Fruit fly (Drosophila melanogaster) whole organism, embryonic: ENCODE data around the gene CG11951.
A peak's percentile ranks its signal among the peaks of the same experiment; 100 is the strongest.

ENCODE experiments used
- Ada2b ChIP-seq: fragments of 200-800 bp; sonication (Bioruptor generic); IDR thresholded peaks from 2 replicates; pipeline ENCODE4 v1.3.6; 2022; ENCODE audit warnings: missing biosample characterization, missing genetic modification characterization
- CG10321 ChIP-seq: fragments of 200-800 bp; sonication (Bioruptor generic); IDR thresholded peaks from 2 replicates; pipeline ENCODE4 v1.3.6; 2022; ENCODE audit warnings: missing biosample characterization, missing genetic modification characterization
- CG11456 ChIP-seq: fragments of 200-800 bp; sonication (Bioruptor generic); IDR thresholded peaks from 3 replicates; pipeline ENCODE4 v1.3.6; 2022; ENCODE audit warnings: missing biosample characterization, missing genetic modification characterization
- CG13775 ChIP-seq: fragments of 200-800 bp; sonication (Bioruptor generic); optimal IDR thresholded peaks from 3 replicates; lab custom pipeline; 2017; ENCODE audit warnings: missing biosample characterization, mild to moderate bottlenecking, missing genetic modification characterization
- CG15269 ChIP-seq: fragments of 200-800 bp; sonication (Bioruptor generic); optimal IDR thresholded peaks from 2 replicates; lab custom pipeline; 2018; ENCODE audit warnings: missing biosample characterization, mild to moderate bottlenecking, missing genetic modification characterization, moderate library complexity
- CG15601 ChIP-seq: fragments of 200-800 bp; sonication (Bioruptor generic); optimal IDR thresholded peaks from 3 replicates; lab custom pipeline; 2019; ENCODE audit warnings: missing biosample characterization, mild to moderate bottlenecking, missing genetic modification characterization, moderate library complexity
- CG17385 ChIP-seq: fragments of 200-800 bp; sonication (Bioruptor generic); optimal IDR thresholded peaks from 3 replicates; lab custom pipeline; 2018; ENCODE audit warnings: missing biosample characterization, mild to moderate bottlenecking, missing genetic modification characterization
- CG31388 ChIP-seq: fragments of 200-800 bp; sonication (Bioruptor generic); optimal IDR thresholded peaks from 2 replicates; lab custom pipeline; 2016; ENCODE audit warnings: missing biosample characterization, missing genetic modification characterization
- CG3726 ChIP-seq: fragments of 200-800 bp; sonication (Bioruptor generic); IDR thresholded peaks from 3 replicates; pipeline ENCODE4, ENCODE4 v1.3.6; 2022; ENCODE audit warnings: missing biosample characterization, missing genetic modification characterization
- CG4282 ChIP-seq: fragments of 200-800 bp; sonication (Bioruptor generic); optimal IDR thresholded peaks from 2 replicates; lab custom pipeline; 2016; ENCODE audit warnings: missing biosample characterization, missing genetic modification characterization
- CG4820 ChIP-seq: fragments of 200-800 bp; sonication (Bioruptor generic); optimal IDR thresholded peaks from 3 replicates; lab custom pipeline; 2016; ENCODE audit warnings: missing biosample characterization, missing genetic modification characterization
- CG4854 ChIP-seq: fragments of 200-800 bp; sonication (Bioruptor generic); optimal IDR thresholded peaks from 2 replicates; lab custom pipeline; 2016; ENCODE audit warnings: missing biosample characterization, missing genetic modification characterization, inconsistent platforms
- CG7271 ChIP-seq: fragments of 200-800 bp; sonication (Bioruptor generic); optimal IDR thresholded peaks from 2 replicates; lab custom pipeline; 2018; ENCODE audit warnings: missing biosample characterization, mild to moderate bottlenecking, missing genetic modification characterization, moderate library complexity
- CG7963 ChIP-seq: fragments of 200-800 bp; sonication (Bioruptor generic); IDR thresholded peaks from 3 replicates; pipeline ENCODE4 v1.3.6; 2022; ENCODE audit warnings: missing biosample characterization, missing genetic modification characterization; ENCODE audit not compliant: partially characterized antibody
- CG8924 ChIP-seq: fragments of 200-800 bp; optimal IDR thresholded peaks from 3 replicates; lab custom pipeline; 2019; ENCODE audit warnings: missing biosample characterization, mild to moderate bottlenecking, missing genetic modification characterization, moderate library complexity
- CG9437 ChIP-seq: fragments of 200-800 bp; sonication (Bioruptor generic); optimal IDR thresholded peaks from 2 replicates; lab custom pipeline; 2018; ENCODE audit warnings: missing biosample characterization, mild to moderate bottlenecking, missing genetic modification characterization
- CG9727 ChIP-seq: fragments of 200-800 bp; sonication (Bioruptor generic); optimal IDR thresholded peaks from 3 replicates; lab custom pipeline; 2017; ENCODE audit warnings: missing biosample characterization, mild to moderate bottlenecking, missing genetic modification characterization
- Dek ChIP-seq: fragments of 200-800 bp; sonication (Bioruptor generic); optimal IDR thresholded peaks from 3 replicates; lab custom pipeline; 2019; ENCODE audit warnings: missing biosample characterization, mild to moderate bottlenecking, missing genetic modification characterization, moderate library complexity
- Dip3 ChIP-seq: fragments of 200-800 bp; sonication (Bioruptor generic); optimal IDR thresholded peaks from 3 replicates; lab custom pipeline; 2016; ENCODE audit warnings: missing biosample characterization, missing genetic modification characterization
- E2f2 ChIP-seq: fragments of 200-800 bp; sonication (Bioruptor generic); IDR thresholded peaks from 2 replicates; pipeline ENCODE4 v1.3.6; 2022; ENCODE audit warnings: missing biosample characterization, missing genetic modification characterization
- Gsc ChIP-seq: fragments of 200-800 bp; sonication (Bioruptor generic); IDR thresholded peaks from 2 replicates; pipeline ENCODE4 v1.3.6; 2022; ENCODE audit warnings: missing biosample characterization, missing genetic modification characterization
- HmgD ChIP-seq: fragments of 200-800 bp; sonication (Bioruptor generic); optimal IDR thresholded peaks from 3 replicates; lab custom pipeline; 2016; ENCODE audit warnings: missing biosample characterization, missing genetic modification characterization
- Hmr ChIP-seq: fragments of 200-800 bp; sonication (Bioruptor generic); optimal IDR thresholded peaks from 3 replicates; lab custom pipeline; 2017; ENCODE audit warnings: mild to moderate bottlenecking, missing biosample characterization, missing genetic modification reagents, missing genetic modification characterization
- Hr51 ChIP-seq, 2 experiments: fragments of 200-800 bp; sonication (Bioruptor generic); optimal IDR thresholded peaks; 2 replicates in 1 of 2; 3 replicates in 1 of 2; lab custom pipeline; 2016 to 2018; ENCODE audit warnings: missing biosample characterization in 2 of 2, missing genetic modification characterization in 2 of 2, mild to moderate bottlenecking in 1 of 2, moderate library complexity in 1 of 2
- MTF-1 ChIP-seq: fragments of 200-800 bp; sonication (Bioruptor generic); optimal IDR thresholded peaks from 2 replicates; lab custom pipeline; 2018; ENCODE audit warnings: missing biosample characterization, mild to moderate bottlenecking, missing genetic modification characterization, borderline replicate concordance
- Mrtf ChIP-seq: fragments of 200-800 bp; sonication (Bioruptor generic); IDR thresholded peaks from 3 replicates; pipeline ENCODE4 v1.3.6; 2022; ENCODE audit warnings: missing biosample characterization, missing genetic modification characterization
- NK7.1 ChIP-seq: fragments of 200-800 bp; sonication (Bioruptor generic); optimal IDR thresholded peaks from 3 replicates; lab custom pipeline; 2016; ENCODE audit warnings: missing biosample characterization, missing genetic modification characterization
- Poxn ChIP-seq: fragments of 200-800 bp; sonication (Bioruptor generic); IDR thresholded peaks from 2 replicates; pipeline ENCODE4 v1.3.6; 2022; ENCODE audit warnings: missing biosample characterization, missing genetic modification characterization
- Ravus ChIP-seq: fragments of 200-800 bp; sonication (Bioruptor generic); IDR thresholded peaks from 2 replicates; pipeline ENCODE4 v1.3.6; 2022; ENCODE audit warnings: missing biosample characterization, missing genetic modification characterization
- Six4 ChIP-seq: fragments of 200-800 bp; sonication (Bioruptor generic); optimal IDR thresholded peaks from 2 replicates; lab custom pipeline; 2016; ENCODE audit warnings: missing biosample characterization, missing genetic modification characterization
- corto ChIP-seq: fragments of 200-800 bp; sonication (Bioruptor generic); optimal IDR thresholded peaks from 2 replicates; lab custom pipeline; 2016; ENCODE audit warnings: missing biosample characterization, mild to moderate bottlenecking, missing genetic modification characterization, moderate library complexity
- crol ChIP-seq: fragments of 200-800 bp; sonication (Bioruptor generic); IDR thresholded peaks from 2 replicates; pipeline ENCODE4 v1.3.6; 2022; ENCODE audit warnings: missing biosample characterization, missing genetic modification characterization
- cwo ChIP-seq: fragments of 200-800 bp; sonication (Bioruptor generic); optimal IDR thresholded peaks from 3 replicates; lab custom pipeline; 2017; ENCODE audit warnings: missing biosample characterization, missing genetic modification characterization, mild to moderate bottlenecking, moderate library complexity, missing genetic modification reagents
- da ChIP-seq: fragments of 200-800 bp; sonication (Bioruptor generic); optimal IDR thresholded peaks from 2 replicates; lab custom pipeline; 2016; ENCODE audit warnings: missing biosample characterization, missing genetic modification characterization
- dysf ChIP-seq: fragments of 200-800 bp; sonication (Bioruptor generic); IDR thresholded peaks from 3 replicates; pipeline ENCODE4 v1.3.6; 2022; ENCODE audit warnings: missing biosample characterization, missing genetic modification characterization
- gcm2 ChIP-seq: fragments of 200-800 bp; sonication (Bioruptor generic); optimal IDR thresholded peaks from 2 replicates; lab custom pipeline; 2016; ENCODE audit warnings: missing biosample characterization, missing genetic modification characterization
- lmd ChIP-seq: fragments of 200-800 bp; sonication (Bioruptor generic); IDR thresholded peaks from 2 replicates; pipeline ENCODE4 v1.3.6; 2022; ENCODE audit warnings: missing biosample characterization, missing genetic modification characterization
- nerfin-1 ChIP-seq: fragments of 200-800 bp; sonication (Bioruptor generic); optimal IDR thresholded peaks from 3 replicates; lab custom pipeline; 2019; ENCODE audit warnings: missing biosample characterization, mild to moderate bottlenecking, missing genetic modification characterization, moderate library complexity
- nmo ChIP-seq: fragments of 200-800 bp; sonication (Bioruptor generic); optimal IDR thresholded peaks from 2 replicates; lab custom pipeline; 2018; ENCODE audit warnings: missing biosample characterization, mild to moderate bottlenecking, missing genetic modification characterization, moderate library complexity
- otp ChIP-seq: fragments of 200-800 bp; sonication (Bioruptor generic); IDR thresholded peaks from 3 replicates; pipeline ENCODE4, ENCODE4 v1.3.6; 2022; ENCODE audit warnings: missing biosample characterization, missing genetic modification characterization
- pan ChIP-seq, 4 experiments: fragments of >200 bp in 3 of 4; fragments of 200-800 bp in 1 of 4; sonication (Bioruptor generic) in 1 of 4; optimal IDR thresholded peaks in 3 of 4; IDR thresholded peaks in 1 of 4; 2 replicates each; pipeline versions ENCODE4 v1.3.6 to Lab custom; 2017 to 2022; ENCODE audit warnings: missing biosample characterization in 2 of 4, missing genetic modification characterization in 2 of 4, mixed read lengths in 1 of 4
- pfk ChIP-seq: fragments of 200-800 bp; sonication (Bioruptor generic); optimal IDR thresholded peaks from 2 replicates; lab custom pipeline; 2018; ENCODE audit warnings: missing biosample characterization, mild to moderate bottlenecking, missing genetic modification characterization, moderate library complexity
- pros ChIP-seq: fragments of 200-800 bp; sonication (Bioruptor generic); optimal IDR thresholded peaks from 3 replicates; lab custom pipeline; 2019; ENCODE audit warnings: missing biosample characterization, mild to moderate bottlenecking, missing genetic modification characterization, moderate library complexity
- rib ChIP-seq: fragments of 200-800 bp; sonication (Bioruptor generic); IDR thresholded peaks from 2 replicates; pipeline ENCODE4 v1.3.6; 2022; ENCODE audit warnings: missing biosample characterization, missing genetic modification characterization
- slou ChIP-seq: fragments of 200-800 bp; sonication (Bioruptor generic); optimal IDR thresholded peaks from 3 replicates; lab custom pipeline; 2016; ENCODE audit warnings: missing biosample characterization, missing genetic modification characterization
- stwl ChIP-seq: fragments of 200-800 bp; sonication (Bioruptor generic); optimal IDR thresholded peaks from 3 replicates; lab custom pipeline; 2018; ENCODE audit warnings: missing biosample characterization, mild to moderate bottlenecking, missing genetic modification characterization, moderate library complexity
- tgo ChIP-seq: fragments of 200-800 bp; sonication (Bioruptor generic); IDR thresholded peaks from 3 replicates; pipeline ENCODE4 v1.3.6; 2022; ENCODE audit warnings: missing biosample characterization, missing genetic modification characterization
- tio ChIP-seq: fragments of 200-800 bp; sonication (Bioruptor generic); optimal IDR thresholded peaks from 2 replicates; lab custom pipeline; 2017; ENCODE audit warnings: missing biosample characterization, missing genetic modification characterization, inconsistent platforms
- wek ChIP-seq: fragments of 200-800 bp; sonication (Bioruptor generic); optimal IDR thresholded peaks from 3 replicates; lab custom pipeline; 2018; ENCODE audit warnings: missing biosample characterization, mild to moderate bottlenecking, missing genetic modification characterization, moderate library complexity
- zen ChIP-seq: fragments of 200-800 bp; sonication (Bioruptor generic); optimal IDR thresholded peaks from 3 replicates; lab custom pipeline; 2018; ENCODE audit warnings: missing biosample characterization, mild to moderate bottlenecking, missing genetic modification characterization, moderate library complexity

The CG11951 gene

dm6 chr3R:29207996-29208395 lies 30.5 kb downstream of the CG11951 start (continued):
- peak; percentile 83 for TF ChIP-seq CG15269
- TF ChIP-seq CG9727 (GFP tag; lab: Kevin White, UChicago), result peak; percentile 30
- TF ChIP-seq gcm2 (GFP tag; lab: Kevin White, UChicago), result no peak
- TF ChIP-seq nerfin-1 (tag; lab: Kevin White, UChicago), result peak; percentile 52
- TF ChIP-seq wek, result no peak
- TF ChIP-seq CG7963 (GFP tag; lab: Robert Waterston, UW), result no peak
- peak; percentile 68 for TF ChIP-seq lmd (GFP tag; lab: Robert Waterston, UW)
- TF ChIP-seq pfk (GFP tag; lab: Kevin White, UChicago), result no peak
- no peak for TF ChIP-seq rib (GFP tag; lab: Robert Waterston, UW)
- TF ChIP-seq Hmr (GFP tag; lab: Kevin White, UChicago), result peak; percentile 42
- TF ChIP-seq otp (GFP tag; lab: Robert Waterston, UW), result peak; percentile 67; the same call in 1 of the 3 replicates
- TF ChIP-seq nmo, result peak; percentile 76
- TF ChIP-seq pros (GFP tag; lab: Kevin White, UChicago), result no peak
- TF ChIP-seq HmgD (GFP tag; lab: Kevin White, UChicago), result no peak
- peak; percentile 53; the same call in 1 of the 3 replicates for TF ChIP-seq CG3726
- peak; percentile 35 for TF ChIP-seq Six4
- peak; percentile 65; the same call in 2 of the 3 replicates for TF ChIP-seq Mrtf
- peak; percentile 69 for TF ChIP-seq CG15601 (tag; lab: Kevin White, UChicago)
- TF ChIP-seq CG17385 (GFP tag; lab: Kevin White, UChicago), result peak; percentile 71
- peak; percentile 60 for TF ChIP-seq Dek (tag; lab: Kevin White, UChicago)
- no peak for TF ChIP-seq CG10321
- no peak for TF ChIP-seq slou (GFP tag; lab: Kevin White, UChicago)
- TF ChIP-seq CG9437, result peak; percentile 41
- peak; percentile 66 for TF ChIP-seq Ada2b (GFP tag; lab: Robert Waterston, UW)
- peak; percentile 31; the same call in 1 of the 2 replicates for TF ChIP-seq E2f2
- no peak for TF ChIP-seq CG4282 (GFP tag; lab: Kevin White, UChicago)
- no peak for TF ChIP-seq CG31388 (GFP tag; lab: Kevin White, UChicago)
- peak; percentile 47 for TF ChIP-seq CG4820
- peak; percentile 22 for TF ChIP-seq corto (GFP tag; lab: Kevin White, UChicago)
- no peak for TF ChIP-seq pan (optimal IDR thresholded peaks at IDR 0.05; lab: Kevin White, UChicago)
- peak in 1 of 2 experiments; percentile 77 for TF ChIP-seq pan (GFP tag; optimal IDR thresholded peaks at IDR 0.05 in 1 of 2, IDR thresholded peaks at IDR 0.05 in 1 of 2)

DNA sequence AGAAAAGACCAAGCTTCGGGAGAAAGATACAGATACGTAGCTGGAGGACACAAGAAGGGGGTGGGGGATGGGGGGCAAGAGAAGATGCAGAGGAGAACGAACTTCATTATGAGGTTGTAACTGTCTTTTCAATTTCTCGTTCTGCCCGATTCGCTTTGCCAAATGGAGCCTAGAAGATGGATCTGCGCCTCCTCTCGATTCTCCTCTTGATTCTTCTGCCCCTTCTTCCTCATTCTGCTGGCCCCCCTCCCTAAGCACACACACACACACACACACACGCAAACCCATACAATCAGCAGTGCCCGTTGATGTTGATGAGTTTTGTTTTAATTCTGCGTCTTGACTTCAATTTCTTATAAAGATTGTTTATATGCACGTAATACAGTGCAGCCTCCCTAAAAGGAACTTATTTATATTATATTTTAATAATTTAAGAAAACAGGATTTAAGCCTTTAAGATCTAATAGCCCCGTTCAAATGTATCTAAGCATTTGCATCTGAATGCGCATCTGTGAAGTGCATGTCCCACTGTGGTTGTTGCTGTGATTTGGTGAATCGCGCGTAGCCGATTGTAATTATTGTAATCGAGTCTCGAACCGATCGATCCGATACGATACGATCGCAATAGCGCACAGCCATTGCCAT lies 31.4 kb downstream of the CG11951 start:
- TF ChIP-seq pros (GFP tag; lab: Kevin White, UChicago), result no peak
- TF ChIP-seq CG8924 (tag; lab: Kevin White, UChicago), result peak; percentile 65
- TF ChIP-seq Ravus, result peak; percentile 1; the same call in 1 of the 2 replicates
- peak; percentile 24 for TF ChIP-seq cwo (GFP tag; lab: Kevin White, UChicago)
- peak; percentile 3 for TF ChIP-seq zen
- no peak for TF ChIP-seq CG4854 (GFP tag; lab: Kevin White, UChicago)
- TF ChIP-seq tio (GFP tag; lab: Kevin White, UChicago), result peak; percentile 23
- TF ChIP-seq dysf (GFP tag; lab: Robert Waterston, UW), result peak; percentile 83
- no peak for TF ChIP-seq Dip3 (GFP tag; lab: Kevin White, UChicago)
- TF ChIP-seq da (GFP tag; lab: Kevin White, UChicago), result no peak
- 0 out of 2 replicates have a peak, but pooled peaks have one; percentile 12 for TF ChIP-seq Gsc
- TF ChIP-seq stwl, result no peak
- peak in 1 of 2 experiments; percentile 71 for TF ChIP-seq Hr51 (GFP tag; optimal IDR thresholded peaks at IDR 0.05; lab: Kevin White, UChicago)
- peak; percentile 81 for TF ChIP-seq tgo
- no peak for TF ChIP-seq CG7271 (tag; lab: Kevin White, UChicago)
- peak; percentile 74 for TF ChIP-seq CG11456 (GFP tag; lab: Robert Waterston, UW)
- TF ChIP-seq Poxn (GFP tag; lab: Robert Waterston, UW), result no peak
- TF ChIP-seq MTF-1 (GFP tag; lab: Kevin White, UChicago), result peak; percentile 42
- TF ChIP-seq crol (GFP tag; lab: Robert Waterston, UW), result peak; percentile 44
- TF ChIP-seq NK7.1, result no peak
- TF ChIP-seq CG13775 (GFP tag; lab: Kevin White, UChicago), result peak; percentile 16
